Worm (Caenorhabditis elegans) whole organism, L1 larva: ENCODE data around the gene R05G6.1.
A peak's percentile ranks its signal among the peaks of the same experiment; 100 is the strongest.

ENCODE experiments used
- C04F5.9 ChIP-seq: sonication (generic microtip); optimal IDR thresholded peaks from 2 replicates; lab custom pipeline; 2016; ENCODE audit warnings: missing genetic modification characterization, missing compliant biosample characterization
- F16B12.6 ChIP-seq: fragments of 150-350 bp; optimal IDR thresholded peaks from 2 replicates; lab custom pipeline; 2014; ENCODE audit warnings: missing biosample characterization, missing genetic modification characterization
- ama-1 ChIP-seq: fragments of 150-350 bp; optimal IDR thresholded peaks from 2 replicates; lab custom pipeline; 2014
- ceh-8 ChIP-seq: fragments of 200-800 bp; sonication (Bioruptor generic); optimal IDR thresholded peaks from 2 replicates; lab custom pipeline; 2018; ENCODE audit warnings: mild to moderate bottlenecking, missing genetic modification characterization, moderate library complexity, missing compliant biosample characterization
- ceh-88 ChIP-seq: fragments of 200-800 bp; sonication (Bioruptor generic); IDR thresholded peaks from 2 replicates; pipeline ENCODE4 v1.3.6; 2022; ENCODE audit warnings: missing genetic modification characterization, missing compliant biosample characterization
- ceh-90 ChIP-seq: sonication (generic microtip); optimal IDR thresholded peaks from 2 replicates; lab custom pipeline; 2016; ENCODE audit warnings: missing genetic modification characterization, missing compliant biosample characterization
- dsc-1 ChIP-seq: sonication (generic microtip); optimal IDR thresholded peaks from 2 replicates; lab custom pipeline; 2016; ENCODE audit warnings: mild to moderate bottlenecking, missing genetic modification characterization, missing compliant biosample characterization
- egl-13 ChIP-seq: sonication (generic microtip); optimal IDR thresholded peaks from 2 replicates; lab custom pipeline; 2016; ENCODE audit warnings: missing genotype, missing genetic modification reagents, missing genetic modification characterization, missing compliant biosample characterization
- elt-3 ChIP-seq, 6 experiments: fragments of 150-350 bp in 1 of 6; sonication (generic microtip); optimal IDR thresholded peaks; 2 replicates each; lab custom pipeline; 2017 to 2018; ENCODE audit warnings: missing biosample characterization in 6 of 6, missing genetic modification characterization in 6 of 6, inconsistent platforms in 1 of 6
- fkh-8 ChIP-seq: sonication (generic microtip); optimal IDR thresholded peaks from 2 replicates; lab custom pipeline; 2016; ENCODE audit warnings: mild to moderate bottlenecking, missing genetic modification characterization, missing compliant biosample characterization
- fos-1 ChIP-seq: fragments of 150-350 bp; optimal IDR thresholded peaks from 2 replicates; lab custom pipeline; 2014; ENCODE audit warnings: missing biosample characterization, missing genetic modification characterization
- hlh-17 ChIP-seq: fragments of 200-800 bp; sonication (Bioruptor generic); optimal IDR thresholded peaks from 2 replicates; lab custom pipeline; 2018; ENCODE audit warnings: missing genetic modification characterization, mild to moderate bottlenecking, missing compliant biosample characterization, moderate library complexity, borderline replicate concordance
- hlh-4 ChIP-seq: sonication (generic microtip); optimal IDR thresholded peaks from 2 replicates; lab custom pipeline; 2016; ENCODE audit warnings: mild to moderate bottlenecking, missing genetic modification characterization, missing compliant biosample characterization
- hpl-2 ChIP-seq: fragments of 150-350 bp; optimal IDR thresholded peaks from 2 replicates; lab custom pipeline; 2014; ENCODE audit warnings: missing biosample characterization, missing genetic modification reagents, missing genetic modification characterization
- jun-1 ChIP-seq: fragments of 150-350 bp; optimal IDR thresholded peaks from 2 replicates; lab custom pipeline; 2014; ENCODE audit warnings: missing biosample characterization, missing genetic modification reagents, missing genetic modification characterization
- lin-14 ChIP-seq: fragments of 200-800 bp; sonication (Bioruptor generic); optimal IDR thresholded peaks from 2 replicates; lab custom pipeline; 2018; ENCODE audit warnings: mild to moderate bottlenecking, missing genetic modification characterization, moderate library complexity, missing compliant biosample characterization
- lin-15B ChIP-seq: fragments of 150-350 bp; sonication (generic microtip); optimal IDR thresholded peaks from 3 replicates; lab custom pipeline; 2014; ENCODE audit warnings: missing biosample characterization, missing genetic modification characterization
- mab-9 ChIP-seq: fragments of 200-800 bp; sonication (Bioruptor generic); IDR thresholded peaks from 2 replicates; pipeline ENCODE4 v1.3.6; 2022; ENCODE audit warnings: missing genetic modification reagents, missing genetic modification characterization, missing compliant biosample characterization
- mdl-1 ChIP-seq, 2 experiments: fragments of 150-350 bp; optimal IDR thresholded peaks; 2 replicates each; lab custom pipeline; 2014 to 2017; ENCODE audit warnings: missing biosample characterization in 2 of 2, missing genetic modification characterization in 2 of 2, inconsistent platforms in 1 of 2
- mep-1 ChIP-seq: fragments of 150-350 bp; optimal IDR thresholded peaks from 2 replicates; lab custom pipeline; 2014; ENCODE audit warnings: missing biosample characterization, missing genetic modification characterization
- nhr-12 ChIP-seq: sonication (generic microtip); optimal IDR thresholded peaks from 2 replicates; lab custom pipeline; 2017; ENCODE audit warnings: missing biosample characterization, missing genetic modification characterization
- nhr-28 ChIP-seq: fragments of 150-350 bp; optimal IDR thresholded peaks from 2 replicates; lab custom pipeline; 2014; ENCODE audit warnings: missing biosample characterization, missing genetic modification characterization
- nhr-76 ChIP-seq: sonication (generic microtip); optimal IDR thresholded peaks from 2 replicates; lab custom pipeline; 2017; ENCODE audit warnings: missing biosample characterization, missing genetic modification characterization
- nhr-77 ChIP-seq: fragments of 150-350 bp; optimal IDR thresholded peaks from 2 replicates; lab custom pipeline; 2014; ENCODE audit warnings: missing biosample characterization, missing genetic modification characterization
- nhr-85 ChIP-seq: sonication (generic microtip); peaks from one replicate; lab custom pipeline; 2016; ENCODE audit warnings: missing genetic modification characterization, inconsistent platforms, missing compliant biosample characterization
- pax-3 ChIP-seq: fragments of 200-800 bp; sonication (Bioruptor generic); optimal IDR thresholded peaks from 2 replicates; lab custom pipeline; 2018; ENCODE audit warnings: mild to moderate bottlenecking, missing genetic modification characterization, moderate library complexity, missing compliant biosample characterization
- pqm-1 ChIP-seq: sonication (generic microtip); optimal IDR thresholded peaks from 3 replicates; lab custom pipeline; 2017; ENCODE audit warnings: missing biosample characterization, missing genetic modification characterization
- skn-1 ChIP-seq: fragments of 150-350 bp; optimal IDR thresholded peaks from 2 replicates; lab custom pipeline; 2014; ENCODE audit warnings: missing biosample characterization, missing genetic modification characterization
- snpc-4 ChIP-seq: fragments of 150-350 bp; optimal IDR thresholded peaks from 2 replicates; lab custom pipeline; 2014; ENCODE audit warnings: missing biosample characterization, missing genetic modification characterization
- snu-23 ChIP-seq: sonication (generic microtip); optimal IDR thresholded peaks from 2 replicates; lab custom pipeline; 2016; ENCODE audit warnings: missing genetic modification characterization, missing compliant biosample characterization
- sox-4 ChIP-seq: sonication (generic microtip); optimal IDR thresholded peaks from 2 replicates; lab custom pipeline; 2016; ENCODE audit warnings: missing genetic modification characterization, missing compliant biosample characterization
- swsn-7 ChIP-seq: sonication (generic microtip); optimal IDR thresholded peaks from 2 replicates; lab custom pipeline; 2016; ENCODE audit warnings: missing genetic modification characterization, missing compliant biosample characterization
- tbx-2 ChIP-seq: sonication (generic microtip); optimal IDR thresholded peaks from 2 replicates; lab custom pipeline; 2016; ENCODE audit warnings: missing genetic modification characterization, missing compliant biosample characterization
- tlp-1 ChIP-seq: fragments of 150-350 bp; optimal IDR thresholded peaks from 2 replicates; lab custom pipeline; 2014; ENCODE audit warnings: missing biosample characterization, missing genetic modification characterization
- unc-130 ChIP-seq: fragments of 150-350 bp; optimal IDR thresholded peaks from 2 replicates; lab custom pipeline; 2017; ENCODE audit warnings: missing biosample characterization, missing genetic modification characterization, inconsistent platforms
- unc-62 ChIP-seq: fragments of 150-350 bp; optimal IDR thresholded peaks from 2 replicates; lab custom pipeline; 2014; ENCODE audit warnings: missing biosample characterization, missing genetic modification reagents, missing genetic modification characterization
- unc-98 ChIP-seq: fragments of 200-800 bp; sonication (Bioruptor generic); IDR thresholded peaks from 2 replicates; pipeline ENCODE4 v1.3.6; 2022; ENCODE audit warnings: missing genetic modification characterization, missing compliant biosample characterization
- zag-1 ChIP-seq: fragments of 150-350 bp; optimal IDR thresholded peaks from 2 replicates; lab custom pipeline; 2014; ENCODE audit warnings: missing biosample characterization, missing genetic modification characterization
- ztf-11 ChIP-seq, 2 experiments: sonication (generic microtip); optimal IDR thresholded peaks; 2 replicates each; lab custom pipeline; 2016 to 2017; ENCODE audit warnings: missing genetic modification characterization in 2 of 2, missing biosample characterization in 1 of 2, missing compliant biosample characterization in 1 of 2

R05G6.1 gene

ce11 chrIV:7530226-7531070 is 2.0 kb upstream of the R05G6.1 start (continued):
- no peak for TF ChIP-seq unc-62 (GFP tag; lab: Kevin White, UChicago)
- no peak for TF ChIP-seq zag-1 (tag; lab: Kevin White, UChicago)
- TF ChIP-seq snpc-4 (tag; lab: Kevin White, UChicago), result no peak
- TF ChIP-seq nhr-77 (tag; lab: Kevin White, UChicago), result no peak
- no peak for TF ChIP-seq ceh-88 (GFP tag; lab: Robert Waterston, UW)
- TF ChIP-seq unc-130 (tag; lab: Kevin White, UChicago), result no peak
- TF ChIP-seq ceh-90, result no peak
- TF ChIP-seq swsn-7 (tag; lab: Kevin White, UChicago), result no peak
- no peak for TF ChIP-seq C04F5.9 (tag; lab: Kevin White, UChicago)
- no peak for TF ChIP-seq nhr-12
- no peak for TF ChIP-seq sox-4
- no peak for TF ChIP-seq pqm-1 (tag; lab: Kevin White, UChicago)
- TF ChIP-seq fkh-8 (tag; lab: Kevin White, UChicago), result no peak
- peak; percentile 56 for TF ChIP-seq snu-23 (GFP tag; lab: Kevin White, UChicago)
- peak; percentile 79 for TF ChIP-seq lin-14
- TF ChIP-seq tlp-1, result no peak
- TF ChIP-seq ceh-8, result no peak
- no peak for TF ChIP-seq nhr-28 (tag; lab: Kevin White, UChicago)
- no peak for TF ChIP-seq tbx-2 (tag; lab: Kevin White, UChicago)
- peak in 3 of 6 experiments; percentile 2 to 59 (median 12) for TF ChIP-seq elt-3 (tag; optimal IDR thresholded peaks at IDR 0.05; lab: Kevin White, UChicago)
- no peak for TF ChIP-seq egl-13 (tag; lab: Kevin White, UChicago)
- TF ChIP-seq pax-3 (tag; lab: Kevin White, UChicago), result no peak
- peak; percentile 87 for TF ChIP-seq nhr-85
- TF ChIP-seq hlh-4 (tag; lab: Kevin White, UChicago), result no peak
- TF ChIP-seq nhr-76 (tag; lab: Kevin White, UChicago), result no peak
- TF ChIP-seq ztf-11 (tag; optimal IDR thresholded peaks at IDR 0.05; lab: Kevin White, UChicago), result no peak
- no peak for TF ChIP-seq lin-15B (tag; lab: Kevin White, UChicago)
- TF ChIP-seq skn-1, result no peak
- no peak for TF ChIP-seq ama-1 (lab: Kevin White, UChicago)
- peak in 1 of 2 experiments; percentile 4 for TF ChIP-seq mdl-1 (tag; optimal IDR thresholded peaks at IDR 0.05; lab: Kevin White, UChicago)
- TF ChIP-seq dsc-1 (tag; lab: Kevin White, UChicago), result peak; percentile 40
- TF ChIP-seq unc-98, result no peak
- peak; percentile 26 for TF ChIP-seq mep-1 (tag; lab: Kevin White, UChicago)
- TF ChIP-seq F16B12.6 (tag; lab: Kevin White, UChicago), result no peak

ce11 chrIV:7542485-7543001 is 10.1 kb downstream of the R05G6.1 start, which contains the start of gene R05G6.10:
Gene R05G6.10, minus strand, starts transcription at chrIV:7542535.
- TF ChIP-seq hpl-2 (no peak), lin-14 (peak; percentile 49)

- TF ChIP-seq jun-1 (tag; lab: Kevin White, UChicago) (no peak), mdl-1 (tag; optimal IDR thresholded peaks at IDR 0.05; lab: Kevin White, UChicago) (no peak), snu-23 (GFP tag; lab: Kevin White, UChicago) (no peak), ceh-90 (no peak), fos-1 (tag; lab: Kevin White, UChicago) (no peak), hlh-17 (GFP tag; lab: Kevin White, UChicago) (no peak), mab-9 (GFP tag; lab: Robert Waterston, UW) (0 out of 2 replicates have a peak, but pooled peaks have one; percentile 3)
These were observed 11.2 kb downstream of the R05G6.1 start for ce11 chrIV:7543662-7544061.
